Worm (Caenorhabditis elegans) whole organism, L2 larva: ENCODE results near the gene R13H4.2.

Source experiments
- C34F6.9 ChIP-seq: fragments of 150-350 bp; optimal IDR thresholded peaks from 2 replicates; lab custom pipeline; 2014; ENCODE audit warnings: missing biosample characterization, missing genetic modification characterization
- ZK546.5 ChIP-seq: sonication (generic microtip); optimal IDR thresholded peaks from 2 replicates; lab custom pipeline; 2017; ENCODE audit warnings: missing biosample characterization, missing genetic modification characterization
- alr-1 ChIP-seq: fragments of 150-350 bp; optimal IDR thresholded peaks from 2 replicates; lab custom pipeline; 2014; ENCODE audit warnings: missing biosample characterization, missing genetic modification characterization
- aly-2 ChIP-seq: fragments of 150-350 bp; optimal IDR thresholded peaks from 2 replicates; lab custom pipeline; 2014; ENCODE audit warnings: missing biosample characterization, missing genetic modification characterization
- blmp-1 ChIP-seq: sonication (generic microtip); optimal IDR thresholded peaks from 2 replicates; lab custom pipeline; 2017; ENCODE audit warnings: missing genetic modification characterization, mild to moderate bottlenecking, missing compliant biosample characterization, antibody characterized with exemption, moderate library complexity; ENCODE audit not compliant: insufficient read depth
- ceh-16 ChIP-seq: fragments of 150-350 bp; optimal IDR thresholded peaks from 2 replicates; lab custom pipeline; 2014; ENCODE audit warnings: missing biosample characterization, missing genetic modification characterization
- ceh-82 ChIP-seq: fragments of 150-350 bp; optimal IDR thresholded peaks from 2 replicates; lab custom pipeline; 2014; ENCODE audit warnings: missing biosample characterization, missing genetic modification characterization
- crh-2 ChIP-seq: sonication (generic microtip); optimal IDR thresholded peaks from 2 replicates; lab custom pipeline; 2017; ENCODE audit warnings: missing biosample characterization, missing genetic modification characterization
- dmd-4 ChIP-seq: sonication (generic microtip); optimal IDR thresholded peaks from 2 replicates; lab custom pipeline; 2017; ENCODE audit warnings: missing biosample characterization, missing genetic modification characterization
- elt-1 ChIP-seq: fragments of 150-350 bp; optimal IDR thresholded peaks from 2 replicates; lab custom pipeline; 2014; ENCODE audit warnings: missing biosample characterization, missing genetic modification characterization
- fos-1 ChIP-seq: fragments of 150-350 bp; optimal IDR thresholded peaks from 2 replicates; lab custom pipeline; 2014; ENCODE audit warnings: missing biosample characterization, missing genetic modification characterization
- lin-13 ChIP-seq: fragments of 150-350 bp; optimal IDR thresholded peaks from 2 replicates; lab custom pipeline; 2014; ENCODE audit warnings: missing biosample characterization, missing genetic modification reagents, missing genetic modification characterization
- lsy-2 ChIP-seq, 2 experiments: fragments of 150-350 bp in 1 of 2; sonication (generic microtip) in 1 of 2; optimal IDR thresholded peaks; 2 replicates each; lab custom pipeline; 2014 to 2017; ENCODE audit warnings: missing biosample characterization in 2 of 2, missing genetic modification characterization in 2 of 2
- mab-5 ChIP-seq: fragments of 150-350 bp; optimal IDR thresholded peaks from 2 replicates; lab custom pipeline; 2014; ENCODE audit warnings: missing biosample characterization, missing genetic modification characterization
- mbf-1 ChIP-seq: sonication (generic microtip); optimal IDR thresholded peaks from 2 replicates; lab custom pipeline; 2017; ENCODE audit warnings: missing biosample characterization, missing genetic modification characterization
- mdl-1 ChIP-seq, 2 experiments: fragments of 150-350 bp in 1 of 2; sonication (generic microtip) in 1 of 2; optimal IDR thresholded peaks; 2 replicates each; lab custom pipeline; 2017; ENCODE audit warnings: missing biosample characterization in 2 of 2, missing genetic modification characterization in 2 of 2
- nhr-12 ChIP-seq: fragments of 150-350 bp; optimal IDR thresholded peaks from 2 replicates; lab custom pipeline; 2014; ENCODE audit warnings: missing biosample characterization, missing genetic modification characterization
- nhr-21 ChIP-seq: fragments of 150-350 bp; optimal IDR thresholded peaks from 2 replicates; lab custom pipeline; 2014; ENCODE audit warnings: missing biosample characterization, missing genetic modification characterization
- nhr-25 ChIP-seq: fragments of 150-350 bp; sonication (generic microtip); optimal IDR thresholded peaks from 3 replicates; lab custom pipeline; 2014; ENCODE audit warnings: missing biosample characterization, missing genetic modification characterization
- nhr-6 ChIP-seq: fragments of 150-350 bp; optimal IDR thresholded peaks from 2 replicates; lab custom pipeline; 2014; ENCODE audit warnings: missing biosample characterization, missing genetic modification characterization
- nhr-77 ChIP-seq: fragments of 150-350 bp; optimal IDR thresholded peaks from 2 replicates; lab custom pipeline; 2014; ENCODE audit warnings: missing biosample characterization, missing genetic modification characterization
- sem-4 ChIP-seq: fragments of 150-350 bp; optimal IDR thresholded peaks from 2 replicates; lab custom pipeline; 2014; ENCODE audit warnings: missing biosample characterization, missing genetic modification reagents, missing genetic modification characterization
- skn-1 ChIP-seq: sonication (generic microtip); optimal IDR thresholded peaks from 2 replicates; lab custom pipeline; 2017; ENCODE audit warnings: missing biosample characterization, missing genetic modification characterization
- sma-9 ChIP-seq, 2 experiments: fragments of 150-350 bp in 1 of 2; sonication (generic microtip) in 1 of 2; optimal IDR thresholded peaks; 2 replicates each; lab custom pipeline; 2014 to 2016; ENCODE audit warnings: missing genetic modification characterization in 2 of 2, mild to moderate bottlenecking in 1 of 2, missing biosample characterization in 1 of 2, missing compliant biosample characterization in 1 of 2, missing genetic modification reagents in 1 of 2, moderate library complexity in 1 of 2
- unc-39 ChIP-seq: fragments of 150-350 bp; optimal IDR thresholded peaks from 2 replicates; lab custom pipeline; 2014; ENCODE audit warnings: missing biosample characterization, missing genetic modification characterization
- unc-55 ChIP-seq: fragments of 150-350 bp; sonication (generic microtip); optimal IDR thresholded peaks from 3 replicates; lab custom pipeline; 2014; ENCODE audit warnings: missing biosample characterization, missing genetic modification reagents, missing genetic modification characterization
- unc-62 ChIP-seq: fragments of 150-350 bp; optimal IDR thresholded peaks from 2 replicates; lab custom pipeline; 2014; ENCODE audit warnings: missing biosample characterization, missing genetic modification reagents, missing genetic modification characterization
- zag-1 ChIP-seq: fragments of 150-350 bp; optimal IDR thresholded peaks from 2 replicates; lab custom pipeline; 2014; ENCODE audit warnings: missing biosample characterization, missing genetic modification characterization
- ztf-1 ChIP-seq: fragments of 200-800 bp; sonication (Bioruptor generic); conservative IDR thresholded peaks from 2 replicates; pipeline ENCODE4 v1.3.6; 2022; ENCODE audit warnings: missing genetic modification characterization, missing compliant biosample characterization
- ztf-11 ChIP-seq: sonication (generic microtip); optimal IDR thresholded peaks from 2 replicates; lab custom pipeline; 2017; ENCODE audit warnings: missing biosample characterization, missing genetic modification characterization

The R13H4.2 gene

ce11 chrV:11849408-11849807, 13.2 kb downstream of the R13H4.2 start:
- TF ChIP-seq ztf-1 (GFP tag; lab: Robert Waterston, UW) = no peak
- TF ChIP-seq skn-1 = no peak
- TF ChIP-seq ceh-16 (tag; lab: Kevin White, UChicago) = no peak
- TF ChIP-seq unc-39 (tag; lab: Kevin White, UChicago) = no peak
- no peak for TF ChIP-seq sem-4
- no peak for TF ChIP-seq unc-62 (GFP tag; lab: Kevin White, UChicago)
- no peak for TF ChIP-seq ZK546.5
- TF ChIP-seq mdl-1 (tag; optimal IDR thresholded peaks at IDR 0.05; lab: Kevin White, UChicago) = no peak
- no peak for TF ChIP-seq C34F6.9 (tag; lab: Kevin White, UChicago)
- TF ChIP-seq ceh-82 (tag; lab: Kevin White, UChicago) = no peak
- TF ChIP-seq zag-1 (tag; lab: Kevin White, UChicago) = no peak
- no peak for TF ChIP-seq aly-2 (tag; lab: Kevin White, UChicago)
- peak; percentile 49 for TF ChIP-seq sma-9 (GFP tag; optimal IDR thresholded peaks at IDR 0.05; lab: Kevin White, UChicago)
- no peak for TF ChIP-seq sma-9 (tag; optimal IDR thresholded peaks at IDR 0.05; lab: Kevin White, UChicago)
- TF ChIP-seq nhr-25 (tag; lab: Kevin White, UChicago) = no peak
- TF ChIP-seq crh-2 (tag; lab: Kevin White, UChicago) = peak; percentile 8
- TF ChIP-seq ztf-11 (tag; lab: Kevin White, UChicago) = no peak
- TF ChIP-seq blmp-1 = no peak
- TF ChIP-seq nhr-77 = no peak
- peak; percentile 57 for TF ChIP-seq fos-1 (tag; lab: Kevin White, UChicago)
- no peak for TF ChIP-seq nhr-12 (tag; lab: Kevin White, UChicago)
- TF ChIP-seq mbf-1 (tag; lab: Kevin White, UChicago) = no peak
- TF ChIP-seq alr-1 (tag; lab: Kevin White, UChicago) = no peak

ce11 chrV:11852305-11852704, 16.1 kb downstream of the R13H4.2 start:
- TF ChIP-seq unc-55 (GFP tag; lab: Kevin White, UChicago) (peak; percentile 21), mab-5 (tag; lab: Kevin White, UChicago) (no peak), lin-13 (no peak)

- TF ChIP-seq ceh-16 (tag; lab: Kevin White, UChicago) (no peak), unc-55 (GFP tag; lab: Kevin White, UChicago) (peak; percentile 25)
- TF ChIP-seq, all 48 proteins: peak for 1
Observed at ce11 chrV:11853723-11854122, 17.5 kb downstream of the R13H4.2 start.

- TF ChIP-seq nhr-21 (tag; lab: Kevin White, UChicago) (peak; percentile 50), nhr-6 (tag; lab: Kevin White, UChicago) (no peak), lsy-2 (tag; optimal IDR thresholded peaks at IDR 0.05; lab: Kevin White, UChicago) (peak in 1 of 2 experiments; percentile 50), dmd-4 (tag; lab: Kevin White, UChicago) (peak; percentile 15)
Observed at ce11 chrV:11854905-11855304, 18.7 kb downstream of the R13H4.2 start.

ce11 chrV:11856022-11856421, 19.8 kb downstream of the R13H4.2 start:
- TF ChIP-seq nhr-77 = no peak
- no peak for TF ChIP-seq fos-1 (tag; lab: Kevin White, UChicago)
- TF ChIP-seq C34F6.9 (tag; lab: Kevin White, UChicago) = no peak
- TF ChIP-seq, all 48 proteins: peak for 0

- peak; percentile 77 for TF ChIP-seq nhr-25 (tag; lab: Kevin White, UChicago)
- TF ChIP-seq elt-1 (tag; lab: Kevin White, UChicago) = no peak
- peak; percentile 43 for TF ChIP-seq sma-9 (GFP tag; optimal IDR thresholded peaks at IDR 0.05; lab: Kevin White, UChicago)
- TF ChIP-seq sma-9 (tag; optimal IDR thresholded peaks at IDR 0.05; lab: Kevin White, UChicago) = no peak
Observed at ce11 chrV:11857756-11858155, 21.6 kb downstream of the R13H4.2 start.

- peak; percentile 29 for TF ChIP-seq sma-9 (GFP tag; optimal IDR thresholded peaks at IDR 0.05; lab: Kevin White, UChicago)
- TF ChIP-seq sma-9 (tag; optimal IDR thresholded peaks at IDR 0.05; lab: Kevin White, UChicago) = no peak
- no peak for TF ChIP-seq mdl-1 (tag; optimal IDR thresholded peaks at IDR 0.05; lab: Kevin White, UChicago)
Observed at ce11 chrV:11858299-11858698, 22.1 kb downstream of the R13H4.2 start.
